Worm (Caenorhabditis elegans) whole organism, mixed stage, embryonic: ENCODE results near the gene F13A7.11.
A peak's percentile ranks its signal among the peaks of the same experiment; 100 is the strongest.

Experiments
- M03D4.4 ChIP-seq: sonication (generic microtip); optimal IDR thresholded peaks from 2 replicates; lab custom pipeline; 2017; ENCODE audit warnings: mild to moderate bottlenecking, missing genetic modification characterization, missing compliant biosample characterization
- bed-3 ChIP-seq: fragments of 200-800 bp; sonication (Bioruptor generic); optimal IDR thresholded peaks from 3 replicates; lab custom pipeline; 2018; ENCODE audit warnings: mild to moderate bottlenecking, missing genetic modification characterization, moderate library complexity, missing compliant biosample characterization
- blmp-1 ChIP-seq: fragments of 150-350 bp; optimal IDR thresholded peaks from 2 replicates; lab custom pipeline; 2014; ENCODE audit warnings: missing biosample characterization, missing genetic modification characterization
- ceh-39 ChIP-seq: fragments of 150-350 bp; optimal IDR thresholded peaks from 2 replicates; lab custom pipeline; 2014; ENCODE audit warnings: missing biosample characterization, missing genetic modification characterization
- ceh-43 ChIP-seq: fragments of 200-800 bp; sonication (Bioruptor generic); optimal IDR thresholded peaks from 2 replicates; lab custom pipeline; 2018; ENCODE audit warnings: mild to moderate bottlenecking, missing genetic modification characterization, moderate library complexity, missing compliant biosample characterization
- ceh-83 ChIP-seq: fragments of 200-800 bp; sonication (Bioruptor generic); optimal IDR thresholded peaks from 2 replicates; lab custom pipeline; 2018; ENCODE audit warnings: mild to moderate bottlenecking, missing genetic modification characterization, missing compliant biosample characterization
- ces-1 ChIP-seq: fragments of 150-350 bp; optimal IDR thresholded peaks from 2 replicates; lab custom pipeline; 2014; ENCODE audit warnings: missing biosample characterization, missing genetic modification reagents, missing genetic modification characterization
- cnd-1 ChIP-seq: fragments of 200-800 bp; sonication (Bioruptor generic); optimal IDR thresholded peaks from 2 replicates; lab custom pipeline; 2018; ENCODE audit warnings: mild to moderate bottlenecking, missing genetic modification characterization, missing compliant biosample characterization
- drap-1 ChIP-seq: fragments of 200-800 bp; sonication (Bioruptor generic); optimal IDR thresholded peaks from 3 replicates; lab custom pipeline; 2018; ENCODE audit warnings: mild to moderate bottlenecking, missing genetic modification characterization, missing compliant biosample characterization
- elt-1 ChIP-seq: sonication (generic microtip); optimal IDR thresholded peaks from 2 replicates; lab custom pipeline; 2017; ENCODE audit warnings: missing genetic modification characterization, mild to moderate bottlenecking, missing compliant biosample characterization, antibody characterized with exemption, moderate library complexity, borderline replicate concordance; ENCODE audit not compliant: insufficient read depth
- elt-3 ChIP-seq: fragments of 150-350 bp; optimal IDR thresholded peaks from 2 replicates; lab custom pipeline; 2014; ENCODE audit warnings: missing biosample characterization, missing genetic modification characterization
- flh-1 ChIP-seq: fragments of 200-800 bp; sonication (Bioruptor generic); optimal IDR thresholded peaks from 2 replicates; lab custom pipeline; 2018; ENCODE audit warnings: mild to moderate bottlenecking, missing genetic modification characterization, moderate library complexity, missing compliant biosample characterization
- ham-2 ChIP-seq: fragments of 200-800 bp; sonication (Bioruptor generic); optimal IDR thresholded peaks from 2 replicates; lab custom pipeline; 2018; ENCODE audit warnings: mild to moderate bottlenecking, missing genetic modification characterization, missing compliant biosample characterization
- hlh-1 ChIP-seq: fragments of 150-350 bp; optimal IDR thresholded peaks from 2 replicates; lab custom pipeline; 2014; ENCODE audit warnings: missing biosample characterization, missing genetic modification reagents, missing genetic modification characterization
- lin-13 ChIP-seq: fragments of 150-350 bp; optimal IDR thresholded peaks from 2 replicates; lab custom pipeline; 2014; ENCODE audit warnings: missing biosample characterization, missing genetic modification characterization
- lin-32 ChIP-seq: fragments of 200-800 bp; sonication (Bioruptor generic); optimal IDR thresholded peaks from 2 replicates; lab custom pipeline; 2018; ENCODE audit warnings: mild to moderate bottlenecking, missing genetic modification characterization, missing compliant biosample characterization
- lsy-2 ChIP-seq: fragments of 150-350 bp; optimal IDR thresholded peaks from 2 replicates; lab custom pipeline; 2014; ENCODE audit warnings: missing biosample characterization, missing genetic modification characterization
- mab-5 ChIP-seq: fragments of 150-350 bp; optimal IDR thresholded peaks from 2 replicates; lab custom pipeline; 2014; ENCODE audit warnings: missing biosample characterization, missing genetic modification characterization
- mep-1 ChIP-seq: fragments of 150-350 bp; optimal IDR thresholded peaks from 2 replicates; lab custom pipeline; 2017; ENCODE audit warnings: missing biosample characterization, missing genetic modification reagents, missing genetic modification characterization, inconsistent platforms
- mls-2 ChIP-seq: sonication (generic microtip); optimal IDR thresholded peaks from 2 replicates; lab custom pipeline; 2016; ENCODE audit warnings: mild to moderate bottlenecking, missing genetic modification characterization, moderate library complexity, missing compliant biosample characterization
- nhr-12 ChIP-seq: fragments of 150-350 bp; optimal IDR thresholded peaks from 2 replicates; lab custom pipeline; 2014; ENCODE audit warnings: missing biosample characterization, missing genetic modification characterization
- nhr-2 ChIP-seq: fragments of 150-350 bp; optimal IDR thresholded peaks from 2 replicates; lab custom pipeline; 2014; ENCODE audit warnings: missing biosample characterization, missing genetic modification characterization
- nhr-237 ChIP-seq: fragments of 150-350 bp; optimal IDR thresholded peaks from 2 replicates; lab custom pipeline; 2014; ENCODE audit warnings: missing biosample characterization, missing genetic modification characterization
- nhr-28 ChIP-seq: fragments of 150-350 bp; optimal IDR thresholded peaks from 2 replicates; lab custom pipeline; 2014; ENCODE audit warnings: missing biosample characterization, missing genetic modification characterization
- nhr-76 ChIP-seq: sonication (generic microtip); optimal IDR thresholded peaks from 2 replicates; lab custom pipeline; 2017; ENCODE audit warnings: missing biosample characterization, missing genetic modification characterization
- pha-4 ChIP-seq: fragments of 150-350 bp; optimal IDR thresholded peaks from 2 replicates; lab custom pipeline; 2018; ENCODE audit warnings: missing biosample characterization, missing genetic modification reagents, missing genetic modification characterization
- sem-2 ChIP-seq: fragments of 200-800 bp; sonication (Bioruptor generic); optimal IDR thresholded peaks from 2 replicates; lab custom pipeline; 2018; ENCODE audit warnings: mild to moderate bottlenecking, missing genetic modification characterization, missing compliant biosample characterization
- snpc-4 ChIP-seq: fragments of 150-350 bp; optimal IDR thresholded peaks from 2 replicates; lab custom pipeline; 2014; ENCODE audit warnings: missing biosample characterization, missing genetic modification characterization
- sptf-1 ChIP-seq: sonication (generic microtip); optimal IDR thresholded peaks from 2 replicates; lab custom pipeline; 2017; ENCODE audit warnings: mild to moderate bottlenecking, missing genetic modification characterization, moderate library complexity, missing compliant biosample characterization
- tbx-8 ChIP-seq: fragments of 200-800 bp; sonication (Bioruptor generic); optimal IDR thresholded peaks from 2 replicates; lab custom pipeline; 2018; ENCODE audit warnings: mild to moderate bottlenecking, missing genetic modification characterization, moderate library complexity, missing compliant biosample characterization
- unc-120 ChIP-seq: sonication (generic microtip); optimal IDR thresholded peaks from 2 replicates; lab custom pipeline; 2017; ENCODE audit warnings: missing genetic modification characterization, missing compliant biosample characterization; ENCODE audit not compliant: poor library complexity, severe bottlenecking
- unc-39 ChIP-seq: fragments of 150-350 bp; optimal IDR thresholded peaks from 2 replicates; lab custom pipeline; 2014; ENCODE audit warnings: missing biosample characterization, missing genetic modification characterization
- unc-62 ChIP-seq: fragments of 150-350 bp; optimal IDR thresholded peaks from 2 replicates; lab custom pipeline; 2014; ENCODE audit warnings: missing biosample characterization, missing genetic modification reagents, missing genetic modification characterization
- zip-8 ChIP-seq: fragments of 150-350 bp; optimal IDR thresholded peaks from 2 replicates; lab custom pipeline; 2014; ENCODE audit warnings: missing biosample characterization, missing genetic modification characterization
- ztf-11 ChIP-seq: fragments of 150-350 bp; optimal IDR thresholded peaks from 2 replicates; lab custom pipeline; 2014; ENCODE audit warnings: missing biosample characterization, missing genetic modification characterization

F13A7.11 gene

ce11 chrV:16407663-16408062, 12.6 kb upstream of the F13A7.11 start, which contains the start of gene F26D2.3:
Gene F26D2.3, plus strand, starts transcription at chrV:16407963.
- TF ChIP-seq zip-8 (tag; lab: Kevin White, UChicago) (no peak), ceh-43 (no peak), cnd-1 (tag; lab: Kevin White, UChicago) (no peak), ham-2 (GFP tag; lab: Kevin White, UChicago) (no peak), lsy-2 (tag; lab: Kevin White, UChicago) (no peak), ces-1 (no peak), tbx-8 (no peak), elt-1 (tag; lab: Kevin White, UChicago) (no peak), unc-120 (no peak), nhr-12 (tag; lab: Kevin White, UChicago) (no peak), hlh-1 (tag; lab: Kevin White, UChicago) (no peak), blmp-1 (tag; lab: Kevin White, UChicago) (no peak), mab-5 (tag; lab: Kevin White, UChicago) (no peak), ceh-83 (GFP tag; lab: Kevin White, UChicago) (no peak)

- TF ChIP-seq blmp-1 (tag; lab: Kevin White, UChicago): no peak
- TF ChIP-seq zip-8 (tag; lab: Kevin White, UChicago): peak; percentile 57
- TF ChIP-seq unc-120: no peak
These were observed 11.3 kb upstream of the F13A7.11 start for ce11 chrV:16406357-16406756.

ce11 chrV:16405366-16405765, 10.3 kb upstream of the F13A7.11 start:
- TF ChIP-seq elt-1 (tag; lab: Kevin White, UChicago): no peak
- TF ChIP-seq mep-1: no peak
- TF ChIP-seq unc-39 (tag; lab: Kevin White, UChicago): no peak
- TF ChIP-seq lsy-2 (tag; lab: Kevin White, UChicago): no peak
- no peak for TF ChIP-seq nhr-237

ce11 chrV:16403974-16404373, 8.9 kb upstream of the F13A7.11 start, which contains the start of gene syp-1:
Gene syp-1, plus strand, starts transcription at chrV:16404274.
- TF ChIP-seq blmp-1 (tag; lab: Kevin White, UChicago) (no peak), unc-62 (no peak), nhr-28 (tag; lab: Kevin White, UChicago) (no peak), pha-4 (tag; lab: Kevin White, UChicago) (no peak), ces-1 (no peak), lsy-2 (tag; lab: Kevin White, UChicago) (no peak), drap-1 (GFP tag; lab: Kevin White, UChicago) (no peak), unc-120 (no peak), ceh-43 (no peak), mab-5 (tag; lab: Kevin White, UChicago) (no peak), sem-2 (GFP tag; lab: Kevin White, UChicago) (no peak), hlh-1 (tag; lab: Kevin White, UChicago) (no peak), nhr-12 (tag; lab: Kevin White, UChicago) (no peak), ztf-11 (no peak), nhr-2 (tag; lab: Kevin White, UChicago) (no peak), flh-1 (GFP tag; lab: Kevin White, UChicago) (no peak), M03D4.4 (tag; lab: Kevin White, UChicago) (no peak), ceh-83 (GFP tag; lab: Kevin White, UChicago) (no peak), snpc-4 (tag; lab: Kevin White, UChicago) (no peak)

ce11 chrV:16401519-16401918, 6.4 kb upstream of the F13A7.11 start, which contains the start of gene F13A7.14:
Gene F13A7.14, plus strand, starts transcription at chrV:16401891.
- TF ChIP-seq mep-1 (peak; percentile 17), drap-1 (GFP tag; lab: Kevin White, UChicago) (no peak), pha-4 (tag; lab: Kevin White, UChicago) (no peak), ham-2 (GFP tag; lab: Kevin White, UChicago) (no peak), unc-62 (no peak), sptf-1 (tag; lab: Kevin White, UChicago) (peak; percentile 38), ceh-43 (peak; percentile 21), tbx-8 (no peak), ceh-83 (GFP tag; lab: Kevin White, UChicago) (no peak), lsy-2 (tag; lab: Kevin White, UChicago) (peak; percentile 59), flh-1 (GFP tag; lab: Kevin White, UChicago) (no peak), lin-32 (GFP tag; lab: Kevin White, UChicago) (no peak), blmp-1 (tag; lab: Kevin White, UChicago) (no peak), lin-13 (tag; lab: Kevin White, UChicago) (peak; percentile 22), elt-1 (tag; lab: Kevin White, UChicago) (no peak), sem-2 (GFP tag; lab: Kevin White, UChicago) (no peak), bed-3 (GFP tag; lab: Kevin White, UChicago) (no peak), elt-3 (tag; lab: Kevin White, UChicago) (no peak), snpc-4 (tag; lab: Kevin White, UChicago) (no peak), unc-120 (no peak), unc-39 (tag; lab: Kevin White, UChicago) (no peak), zip-8 (tag; lab: Kevin White, UChicago) (no peak), nhr-12 (tag; lab: Kevin White, UChicago) (no peak), mab-5 (tag; lab: Kevin White, UChicago) (no peak), nhr-28 (tag; lab: Kevin White, UChicago) (no peak), nhr-237 (peak; percentile 47), ztf-11 (no peak), nhr-76 (tag; lab: Kevin White, UChicago) (no peak), nhr-2 (tag; lab: Kevin White, UChicago) (no peak), ceh-39 (tag; lab: Kevin White, UChicago) (no peak), ces-1 (peak; percentile 52), M03D4.4 (tag; lab: Kevin White, UChicago) (no peak), mls-2 (tag; lab: Kevin White, UChicago) (no peak), cnd-1 (tag; lab: Kevin White, UChicago) (no peak), hlh-1 (tag; lab: Kevin White, UChicago) (no peak)
